Worm (Caenorhabditis elegans): ENCODE results near the gene srw-8.

ce11 chrV:3038058-3038457 lies 3.9 kb upstream of the srw-8 start:
- TF ChIP-seq pes-1 (GFP tag; IDR thresholded peaks at IDR 0.05) (no peak), ama-1 (optimal IDR thresholded peaks at IDR 0.05) (no peak), F13C5.2 (tag; optimal IDR thresholded peaks at IDR 0.05) (no peak), sea-1 (GFP tag; conservative IDR thresholded peaks at IDR 0.05) (no peak), flt-1 (GFP tag; IDR thresholded peaks at IDR 0.05) (no peak), tbx-11 (GFP tag; IDR thresholded peaks at IDR 0.05) (no peak), tra-4 (tag; optimal IDR thresholded peaks at IDR 0.05) (no peak), tbx-37 (GFP tag; conservative IDR thresholded peaks at IDR 0.05) (no peak), ets-7 (tag; optimal IDR thresholded peaks at IDR 0.05) (no peak), hnd-1 (tag; optimal IDR thresholded peaks at IDR 0.05) (no peak), hmbx-1 (tag; optimal IDR thresholded peaks at IDR 0.05) (no peak), ceh-36 (tag; optimal IDR thresholded peaks at IDR 0.05) (no peak), aly-1 (tag; optimal IDR thresholded peaks at IDR 0.05) (no peak)
